Worm (Caenorhabditis elegans): ENCODE results near the gene ugt-53.

- TF ChIP-seq lsy-2 (tag; optimal IDR thresholded peaks at IDR 0.05) (no peak), nhr-76 (tag; optimal IDR thresholded peaks at IDR 0.05) (no peak), lin-13 (tag; optimal IDR thresholded peaks at IDR 0.05) (no peak), drap-1 (GFP tag; optimal IDR thresholded peaks at IDR 0.05) (no peak)
Measured at ce11 chrV:2855473-2855872, 6.3 kb downstream of the ugt-53 start, which contains the start of gene srj-57.

Measured in whole organism, mixed stage, embryonic.